Worm (Caenorhabditis elegans): ENCODE results near the gene ldh-1.

Gene ldh-1

ce11 chrII:11747889-11748288 is 23.9 kb downstream of the ldh-1 start:
- TF ChIP-seq B0019.2 (GFP tag; conservative IDR thresholded peaks at IDR 0.05) (no peak), nhr-179 (tag; optimal IDR thresholded peaks at IDR 0.05) (no peak), lsl-1 (GFP tag; optimal IDR thresholded peaks at IDR 0.05) (peak; percentile 67), K11D2.4 (GFP tag; IDR thresholded peaks at IDR 0.05) (no peak), cebp-1 (GFP tag; IDR thresholded peaks at IDR 0.05) (no peak), cebp-1 (tag; optimal IDR thresholded peaks at IDR 0.05) (no peak), nfyb-1 (GFP tag; IDR thresholded peaks at IDR 0.05) (no peak), D2030.7 (GFP tag; IDR thresholded peaks at IDR 0.05) (0 out of 2 replicates have a peak, but pooled peaks have one; percentile 13), ceh-91 (GFP tag; IDR thresholded peaks at IDR 0.05) (no peak), mxl-1 (tag; optimal IDR thresholded peaks at IDR 0.05) (no peak), lin-54 (GFP tag; optimal IDR thresholded peaks at IDR 0.05) (no peak), Y95B8A.8 (GFP tag; IDR thresholded peaks at IDR 0.05) (no peak), xnd-1 (tag; optimal IDR thresholded peaks at IDR 0.05) (no peak), lin-35 (GFP tag; optimal IDR thresholded peaks at IDR 0.05) (no peak), pbrm-1 (GFP tag; IDR thresholded peaks at IDR 0.05) (no peak), zfh-2 (GFP tag; conservative IDR thresholded peaks at IDR 0.05) (no peak), madf-8 (GFP tag; conservative IDR thresholded peaks at IDR 0.05) (no peak), snpc-4 (GFP tag; optimal IDR thresholded peaks at IDR 0.05) (no peak), snpc-4 (tag; optimal IDR thresholded peaks at IDR 0.05) (no peak), F49E8.2 (tag; optimal IDR thresholded peaks at IDR 0.05; ENCODE audit: insufficient read depth) (no peak), attf-6 (GFP tag; IDR thresholded peaks at IDR 0.05) (no peak), athp-1 (tag; optimal IDR thresholded peaks at IDR 0.05) (peak; percentile 27), hmg-1.2 (GFP tag; IDR thresholded peaks at IDR 0.05) (no peak), zim-3 (tag; optimal IDR thresholded peaks at IDR 0.05) (no peak), efl-1 (GFP tag; optimal IDR thresholded peaks at IDR 0.05) (no peak), lag-1 (GFP tag; IDR thresholded peaks at IDR 0.05) (no peak), attf-5 (GFP tag; optimal IDR thresholded peaks at IDR 0.05) (no peak), snpc-1.3 (tag; optimal IDR thresholded peaks at IDR 0.05; ENCODE audit: insufficient read depth) (no peak), Y79H2A.3 (GFP tag; conservative IDR thresholded peaks at IDR 0.05) (no peak), somi-1 (GFP tag; optimal IDR thresholded peaks at IDR 0.05) (no peak), madf-6 (GFP tag; IDR thresholded peaks at IDR 0.05) (peak; percentile 39; the same call in 1 of the 2 replicates), egrh-3 (GFP tag; IDR thresholded peaks at IDR 0.05) (no peak), ztf-26 (tag; optimal IDR thresholded peaks at IDR 0.05) (no peak), F33H1.4 (GFP tag; IDR thresholded peaks at IDR 0.05) (no peak), F23B12.7 (tag; optimal IDR thresholded peaks at IDR 0.05; ENCODE audit: insufficient read depth) (peak; percentile 1), F55B11.4 (tag; optimal IDR thresholded peaks at IDR 0.05; ENCODE audit: borderline replicate concordance, insufficient read depth) (no peak), mel-28 (tag; optimal IDR thresholded peaks at IDR 0.05; ENCODE audit: borderline replicate concordance) (no peak), F22D6.2 (tag; optimal IDR thresholded peaks at IDR 0.05) (no peak), pha-4 (tag; optimal IDR thresholded peaks at IDR 0.05) (no peak), ztf-25 (GFP tag; IDR thresholded peaks at IDR 0.05) (no peak)

DNA sequence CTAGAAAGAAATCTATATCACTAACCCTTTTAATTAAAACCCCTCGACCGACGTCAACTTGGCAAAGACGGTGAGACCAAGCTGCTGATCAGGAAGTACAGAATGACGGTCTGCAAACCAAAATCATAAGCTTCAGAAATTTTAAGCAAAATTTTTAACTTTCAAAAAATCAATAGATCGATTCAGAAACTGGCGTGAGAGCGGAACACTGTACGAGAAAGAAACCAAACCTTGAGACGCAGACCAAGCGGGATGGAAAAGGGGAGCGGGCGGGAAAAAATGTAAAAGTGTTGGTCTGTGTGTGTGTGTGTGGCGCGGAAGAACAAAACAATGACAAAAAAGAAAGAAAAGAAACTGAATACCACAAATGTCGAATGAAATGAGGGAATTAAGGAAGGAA is 24.5 kb downstream of the ldh-1 start, which contains the start of the genes F44E5.17 and gpb-1:
TSS of gene F44E5.17 (minus strand) at position 101 of the 400 bp plus-strand sequence.
TSS of gene gpb-1 (minus strand) at position 118 of the 400 bp plus-strand sequence.
- TF ChIP-seq somi-1 (GFP tag; optimal IDR thresholded peaks at IDR 0.05) (no peak), ztf-25 (GFP tag; IDR thresholded peaks at IDR 0.05) (no peak), C17E4.6 (GFP tag; IDR thresholded peaks at IDR 0.05) (no peak), ceh-58 (GFP tag; IDR thresholded peaks at IDR 0.05) (no peak), lir-1 (GFP tag; conservative IDR thresholded peaks at IDR 0.05) (no peak), mes-4 (tag; optimal IDR thresholded peaks at IDR 0.05) (no peak), tbx-9 (tag; optimal IDR thresholded peaks at IDR 0.05; ENCODE audit: borderline replicate concordance) (no peak), hrde-1 (tag; optimal IDR thresholded peaks at IDR 0.05; ENCODE audit: borderline replicate concordance) (no peak), mxl-1 (tag; optimal IDR thresholded peaks at IDR 0.05) (no peak), egl-44 (GFP tag; IDR thresholded peaks at IDR 0.05) (no peak), efl-1 (GFP tag; optimal IDR thresholded peaks at IDR 0.05) (peak; percentile 6), ceh-79 (tag; optimal IDR thresholded peaks at IDR 0.05) (no peak), ceh-91 (GFP tag; IDR thresholded peaks at IDR 0.05) (no peak), hmg-1.2 (GFP tag; IDR thresholded peaks at IDR 0.05) (peak; percentile 11; the same call in 1 of the 2 replicates), ets-4 (GFP tag; optimal IDR thresholded peaks at IDR 0.05) (no peak), ztf-22 (GFP tag; optimal IDR thresholded peaks at IDR 0.05) (no peak)
